Fruit fly (Drosophila melanogaster): ENCODE data around the gene CG8028.
A peak's percentile ranks its signal among the peaks of the same experiment; 100 is the strongest.

Gene CG8028

dm6 chrX:19285441-19285840, 5.3 kb upstream of the CG8028 start (continued):
- no peak for TF ChIP-seq gsb (GFP tag; IDR thresholded peaks at IDR 0.05)
- TF ChIP-seq sd (tag; optimal IDR thresholded peaks at IDR 0.05): peak; percentile 20
- peak; percentile 3 for TF ChIP-seq CG18599 (GFP tag; optimal IDR thresholded peaks at IDR 0.05)
- peak; percentile 22 for TF ChIP-seq HmgZ (tag; optimal IDR thresholded peaks at IDR 0.05)
- TF ChIP-seq ro (GFP tag; IDR thresholded peaks at IDR 0.05): no peak
- TF ChIP-seq Hey (tag; optimal IDR thresholded peaks at IDR 0.05): peak; percentile 73
- TF ChIP-seq sob (GFP tag; IDR thresholded peaks at IDR 0.05): no peak
- peak; percentile 77 for TF ChIP-seq grn (GFP tag; optimal IDR thresholded peaks at IDR 0.05)
- no peak for TF ChIP-seq Sin3A (optimal IDR thresholded peaks at IDR 0.05)

dm6 chrX:19281271-19281670, 1.1 kb upstream of the CG8028 start:
- TF ChIP-seq CG10979 (tag; optimal IDR thresholded peaks at IDR 0.05) (peak; percentile 3), CG7928 (GFP tag; optimal IDR thresholded peaks at IDR 0.05) (no peak), CG15269 (tag; optimal IDR thresholded peaks at IDR 0.05) (peak; percentile 41), Six4 (GFP tag; optimal IDR thresholded peaks at IDR 0.05) (no peak), CG5953 (GFP tag; IDR thresholded peaks at IDR 0.05) (no peak), Hr3 (GFP tag; optimal IDR thresholded peaks at IDR 0.05) (peak; percentile 4), klu (GFP tag; IDR thresholded peaks at IDR 0.05) (no peak), hth (optimal IDR thresholded peaks at IDR 0.05) (no peak), pan (optimal IDR thresholded peaks at IDR 0.05) (no peak), pan (GFP tag; optimal IDR thresholded peaks at IDR 0.05 in 1 of 2, IDR thresholded peaks at IDR 0.05 in 1 of 2) (peak in 1 of 2 experiments; percentile 45), Fer3 (tag; optimal IDR thresholded peaks at IDR 0.05) (peak; percentile 14), CG10431 (GFP tag; optimal IDR thresholded peaks at IDR 0.05) (no peak), Rfx (GFP tag; IDR thresholded peaks at IDR 0.05) (peak; percentile 66), CG17359 (tag; optimal IDR thresholded peaks at IDR 0.05) (peak; percentile 51), dati (GFP tag; IDR thresholded peaks at IDR 0.05) (no peak), exex (tag; optimal IDR thresholded peaks at IDR 0.05) (no peak), Xrp1 (GFP tag; IDR thresholded peaks at IDR 0.05) (peak; percentile 34; the same call in 1 of the 2 replicates), zf30C (GFP tag; optimal IDR thresholded peaks at IDR 0.05) (peak; percentile 66), HLH3B (GFP tag; IDR thresholded peaks at IDR 0.05) (0 out of 2 replicates have a peak, but pooled peaks have one; percentile 23), zfh2 (GFP tag; optimal IDR thresholded peaks at IDR 0.05) (no peak), fd64A (GFP tag; optimal IDR thresholded peaks at IDR 0.05) (no peak), sc (optimal IDR thresholded peaks at IDR 0.05) (no peak), sc (GFP tag; optimal IDR thresholded peaks at IDR 0.05) (no peak), z (GFP tag; IDR thresholded peaks at IDR 0.05) (no peak), CG11085 (GFP tag; IDR thresholded peaks at IDR 0.05) (0 out of 2 replicates have a peak, but pooled peaks have one; percentile 33), sens (GFP tag) (peak; percentile 14), CG13424 (tag; optimal IDR thresholded peaks at IDR 0.05) (peak; percentile 6), CG12659 (GFP tag; optimal IDR thresholded peaks at IDR 0.05) (peak; percentile 23), bsh (GFP tag; optimal IDR thresholded peaks at IDR 0.05) (peak in 1 of 2 experiments; percentile 42), hkb (optimal IDR thresholded peaks at IDR 0.05) (no peak), hkb (GFP tag; IDR thresholded peaks at IDR 0.05) (0 out of 2 replicates have a peak, but pooled peaks have one; percentile 34), CG6813 (GFP tag; optimal IDR thresholded peaks at IDR 0.05) (peak; percentile 37), Meics (GFP tag; optimal IDR thresholded peaks at IDR 0.05) (peak; percentile 56), CG1832 (GFP tag; optimal IDR thresholded peaks at IDR 0.05) (no peak), CG1602 (GFP tag; optimal IDR thresholded peaks at IDR 0.05) (no peak), CG15514 (GFP tag; optimal IDR thresholded peaks at IDR 0.05) (peak; percentile 26), CG8388 (GFP tag; optimal IDR thresholded peaks at IDR 0.05) (peak; percentile 12), CG12391 (tag; optimal IDR thresholded peaks at IDR 0.05) (peak; percentile 12), Ada2b (GFP tag; IDR thresholded peaks at IDR 0.05) (peak; percentile 27; the same call in 1 of the 2 replicates), CG15073 (GFP tag; optimal IDR thresholded peaks at IDR 0.05) (no peak), Hr51 (GFP tag; optimal IDR thresholded peaks at IDR 0.05) (peak in 1 of 2 experiments; percentile 41), zen2 (GFP tag; IDR thresholded peaks at IDR 0.05; ENCODE audit: partially characterized antibody) (no peak)
